Worm (Caenorhabditis elegans): ENCODE data around the gene chkr-1.
"Not testable (repeated sequence)": the region's sequence is repeated elsewhere in the genome, so short reads cannot be mapped to it uniquely, and the experiment has no call there.

ce11 chrX:229374-229773 is 46.9 kb downstream of the chkr-1 start, which contains the start of gene AC8.3:
- TF ChIP-seq attf-5 (GFP tag; optimal IDR thresholded peaks at IDR 0.05); ama-1 (optimal IDR thresholded peaks at IDR 0.05); ama-1 (GFP tag; optimal IDR thresholded peaks at IDR 0.05); rpc-1 (optimal IDR thresholded peaks at IDR 0.05); rpc-1 (tag; optimal IDR thresholded peaks at IDR 0.05); F39B2.1 (GFP tag; IDR thresholded peaks at IDR 0.05); nfya-2 (GFP tag; IDR thresholded peaks at IDR 0.05); lin-54 (GFP tag; optimal IDR thresholded peaks at IDR 0.05); atf-7 (tag; optimal IDR thresholded peaks at IDR 0.05); xnd-1 (tag; optimal IDR thresholded peaks at IDR 0.05); F49E8.2 (tag; optimal IDR thresholded peaks at IDR 0.05; ENCODE audit: insufficient read depth); ets-4 (GFP tag; optimal IDR thresholded peaks at IDR 0.05); sptf-2 (GFP tag; optimal IDR thresholded peaks at IDR 0.05); pha-4 (tag; optimal IDR thresholded peaks at IDR 0.05): not testable (repeated sequence)

Measured in whole organism, young adult.